Worm (Caenorhabditis elegans) whole organism, L4 larva: ENCODE data around the gene aqp-5.

Experiments
- D1046.2 ChIP-seq: fragments of 200-800 bp; sonication (Bioruptor generic); IDR thresholded peaks from 2 replicates; pipeline ENCODE4 v1.3.6; 2022; ENCODE audit warnings: missing genetic modification characterization, missing compliant biosample characterization
- F26F4.8 ChIP-seq: fragments of 200-800 bp; sonication (Bioruptor generic); conservative IDR thresholded peaks from 2 replicates; pipeline ENCODE4 v1.3.6; 2022; ENCODE audit warnings: missing genetic modification characterization, missing compliant biosample characterization
- F37D6.2 ChIP-seq: sonication (generic microtip); optimal IDR thresholded peaks from 2 replicates; lab custom pipeline; 2016; ENCODE audit warnings: mild to moderate bottlenecking, missing genetic modification characterization, missing compliant biosample characterization
- F49E8.2 ChIP-seq: sonication (generic microtip); optimal IDR thresholded peaks from 2 replicates; lab custom pipeline; 2016; ENCODE audit warnings: missing compliant biosample characterization, mild to moderate bottlenecking, missing genetic modification characterization, borderline replicate concordance
- R02D3.7 ChIP-seq: fragments of 150-350 bp; sonication (generic microtip); optimal IDR thresholded peaks from 3 replicates; lab custom pipeline; 2014; ENCODE audit warnings: missing biosample characterization, missing genetic modification characterization
- Y48G9A.11 ChIP-seq: fragments of 200-800 bp; sonication (Bioruptor generic); IDR thresholded peaks from 2 replicates; pipeline ENCODE4 v1.3.6; 2022; ENCODE audit warnings: missing genetic modification reagents, missing genetic modification characterization, missing compliant biosample characterization
- ZK546.5 ChIP-seq, 2 experiments: sonication (generic microtip); optimal IDR thresholded peaks; 2 replicates each; lab custom pipeline; 2017; ENCODE audit warnings: missing biosample characterization in 2 of 2, missing genetic modification characterization in 2 of 2
- aha-1 ChIP-seq: fragments of 150-350 bp; peaks from one replicate; lab custom pipeline; 2014; ENCODE audit warnings: missing biosample characterization, missing genetic modification characterization
- aly-2 ChIP-seq: sonication (generic microtip); optimal IDR thresholded peaks from 2 replicates; lab custom pipeline; 2018; ENCODE audit warnings: missing biosample characterization, missing genetic modification characterization
- ama-1 ChIP-seq: fragments of 150-350 bp; optimal IDR thresholded peaks from 2 replicates; lab custom pipeline; 2014; ENCODE audit warnings: inconsistent platforms, mixed read lengths
- ceh-20 ChIP-seq: fragments of 200-800 bp; sonication (Bioruptor generic); IDR thresholded peaks from 2 replicates; pipeline ENCODE4 v1.3.6; 2022; ENCODE audit warnings: missing genetic modification reagents, missing genetic modification characterization, missing compliant biosample characterization
- ceh-32 ChIP-seq: sonication (generic microtip); optimal IDR thresholded peaks from 2 replicates; lab custom pipeline; 2016; ENCODE audit warnings: mild to moderate bottlenecking, missing genetic modification characterization, missing compliant biosample characterization; ENCODE audit not compliant: poor library complexity
- ces-1 ChIP-seq: fragments of 150-350 bp; sonication (generic microtip); optimal IDR thresholded peaks from 4 replicates; lab custom pipeline; 2014; ENCODE audit warnings: missing biosample characterization, missing genetic modification reagents, missing genetic modification characterization
- cey-2 ChIP-seq: sonication (generic microtip); optimal IDR thresholded peaks from 3 replicates; lab custom pipeline; 2017; ENCODE audit warnings: missing genetic modification characterization, mild to moderate bottlenecking, missing compliant biosample characterization, antibody characterized with exemption, borderline replicate concordance; ENCODE audit not compliant: insufficient read depth
- daf-16 ChIP-seq, 3 experiments: sonication (generic microtip); optimal IDR thresholded peaks; 2 replicates each; lab custom pipeline; 2016 to 2017; ENCODE audit warnings: missing genetic modification characterization in 3 of 3, missing genetic modification reagents in 3 of 3, mild to moderate bottlenecking in 2 of 3, missing compliant biosample characterization in 2 of 3, missing biosample characterization in 1 of 3, moderate library complexity in 1 of 3
- dmd-6 ChIP-seq: fragments of 200-800 bp; sonication (Bioruptor generic); IDR thresholded peaks from 2 replicates; pipeline ENCODE4 v1.3.6; 2022; ENCODE audit warnings: missing genetic modification reagents, missing genetic modification characterization, missing compliant biosample characterization
- dpl-1 ChIP-seq: fragments of 150-350 bp; optimal IDR thresholded peaks from 2 replicates; lab custom pipeline; 2014; ENCODE audit warnings: missing biosample characterization, missing genetic modification reagents, missing genetic modification characterization
- duxl-1 ChIP-seq: sonication (generic microtip); optimal IDR thresholded peaks from 2 replicates; lab custom pipeline; 2016; ENCODE audit warnings: mild to moderate bottlenecking, missing genetic modification characterization, moderate library complexity, missing compliant biosample characterization; ENCODE audit not compliant: poor library complexity
- dve-1 ChIP-seq: sonication (generic microtip); optimal IDR thresholded peaks from 2 replicates; lab custom pipeline; 2017; ENCODE audit warnings: antibody characterized with exemption, mild to moderate bottlenecking, missing genetic modification characterization, missing compliant biosample characterization; ENCODE audit not compliant: insufficient read depth
- egl-43 ChIP-seq: fragments of 200-800 bp; sonication (Bioruptor generic); IDR thresholded peaks from 2 replicates; pipeline ENCODE4 v1.3.6; 2022; ENCODE audit warnings: missing genetic modification reagents, missing genetic modification characterization, missing compliant biosample characterization
- hif-1 ChIP-seq, 2 experiments: sonication (generic microtip); optimal IDR thresholded peaks; 2 replicates each; lab custom pipeline; 2016 to 2017; ENCODE audit warnings: missing compliant biosample characterization in 2 of 2, missing genetic modification characterization in 2 of 2, missing genetic modification reagents in 2 of 2, missing genotype in 2 of 2, mild to moderate bottlenecking in 1 of 2
- hlh-11 ChIP-seq: fragments of 200-800 bp; sonication (Bioruptor generic); optimal IDR thresholded peaks from 2 replicates; lab custom pipeline; 2018; ENCODE audit warnings: mild to moderate bottlenecking, missing genetic modification characterization, missing compliant biosample characterization
- hlh-30 ChIP-seq: sonication (generic microtip); optimal IDR thresholded peaks from 2 replicates; lab custom pipeline; 2017; ENCODE audit warnings: antibody characterized with exemption, mild to moderate bottlenecking, missing genetic modification characterization, missing compliant biosample characterization; ENCODE audit not compliant: insufficient read depth
- jun-1 ChIP-seq: fragments of 150-350 bp; optimal IDR thresholded peaks from 2 replicates; lab custom pipeline; 2014; ENCODE audit warnings: missing biosample characterization, missing genetic modification reagents, missing genetic modification characterization
- lim-7 ChIP-seq: fragments of 200-800 bp; sonication (Bioruptor generic); IDR thresholded peaks from 2 replicates; pipeline ENCODE4 v1.3.6; 2022; ENCODE audit warnings: missing genetic modification characterization, missing compliant biosample characterization
- lin-1 ChIP-seq: fragments of 200-800 bp; sonication (Bioruptor generic); IDR thresholded peaks from 2 replicates; pipeline ENCODE4 v1.3.6; 2022; ENCODE audit warnings: missing genetic modification reagents, missing genetic modification characterization, missing compliant biosample characterization
- lin-38 ChIP-seq: fragments of 200-800 bp; sonication (Bioruptor generic); IDR thresholded peaks from 2 replicates; pipeline ENCODE4 v1.3.6; 2022; ENCODE audit warnings: missing genetic modification reagents, missing genetic modification characterization, missing compliant biosample characterization
- lir-3 ChIP-seq: sonication (generic microtip); optimal IDR thresholded peaks from 2 replicates; lab custom pipeline; 2016; ENCODE audit warnings: mild to moderate bottlenecking, missing genetic modification characterization, missing compliant biosample characterization
- lsy-2 ChIP-seq, 2 experiments: fragments of 150-350 bp in 1 of 2; sonication (generic microtip) in 1 of 2; optimal IDR thresholded peaks; 2 replicates each; lab custom pipeline; 2014 to 2017; ENCODE audit warnings: missing biosample characterization in 2 of 2, missing genetic modification characterization in 2 of 2
- madf-9 ChIP-seq: fragments of 200-800 bp; sonication (Bioruptor generic); conservative IDR thresholded peaks from 2 replicates; pipeline ENCODE4 v1.3.6; 2022; ENCODE audit warnings: missing genetic modification reagents, missing genetic modification characterization, missing compliant biosample characterization
- mdl-1 ChIP-seq, 2 experiments: fragments of 150-350 bp in 1 of 2; sonication (generic microtip) in 1 of 2; optimal IDR thresholded peaks; 2 replicates each; lab custom pipeline; 2014 to 2017; ENCODE audit warnings: missing biosample characterization in 2 of 2, missing genetic modification characterization in 2 of 2
- nhr-111 ChIP-seq: fragments of 200-800 bp; sonication (Bioruptor generic); optimal IDR thresholded peaks from 2 replicates; lab custom pipeline; 2018; ENCODE audit warnings: mild to moderate bottlenecking, missing genetic modification characterization, missing compliant biosample characterization
- nhr-25 ChIP-seq: sonication (generic microtip); optimal IDR thresholded peaks from 2 replicates; lab custom pipeline; 2017; ENCODE audit warnings: missing genetic modification characterization, mild to moderate bottlenecking, missing compliant biosample characterization, antibody characterized with exemption, moderate library complexity, borderline replicate concordance; ENCODE audit not compliant: insufficient read depth
- nhr-28 ChIP-seq: fragments of 150-350 bp; optimal IDR thresholded peaks from 2 replicates; lab custom pipeline; 2014; ENCODE audit warnings: missing biosample characterization, missing genetic modification characterization
- nhr-76 ChIP-seq: fragments of 150-350 bp; optimal IDR thresholded peaks from 2 replicates; lab custom pipeline; 2014; ENCODE audit warnings: missing biosample characterization, missing genetic modification characterization
- nhr-77 ChIP-seq: fragments of 150-350 bp; optimal IDR thresholded peaks from 2 replicates; lab custom pipeline; 2014; ENCODE audit warnings: missing biosample characterization, missing genetic modification characterization
- php-3 ChIP-seq: fragments of 200-800 bp; sonication (Bioruptor generic); IDR thresholded peaks from 2 replicates; pipeline ENCODE4 v1.3.6; 2022; ENCODE audit warnings: missing genetic modification reagents, missing genetic modification characterization, missing compliant biosample characterization
- pqm-1 ChIP-seq: sonication (generic microtip); optimal IDR thresholded peaks from 2 replicates; lab custom pipeline; 2017; ENCODE audit warnings: missing biosample characterization, missing genetic modification characterization
- rbr-2 ChIP-seq: sonication (generic microtip); optimal IDR thresholded peaks from 2 replicates; lab custom pipeline; 2016; ENCODE audit warnings: missing genotype, missing genetic modification characterization, missing compliant biosample characterization
- saeg-2 ChIP-seq: fragments of 200-800 bp; sonication (Bioruptor generic); IDR thresholded peaks from 2 replicates; pipeline ENCODE4 v1.3.6; 2022; ENCODE audit warnings: missing genetic modification reagents, missing genetic modification characterization, missing compliant biosample characterization
- sdz-12 ChIP-seq: fragments of 200-800 bp; sonication (Bioruptor generic); optimal IDR thresholded peaks from 2 replicates; lab custom pipeline; 2018; ENCODE audit warnings: mild to moderate bottlenecking, missing genetic modification characterization, missing compliant biosample characterization
- snpc-1.2 ChIP-seq: fragments of 200-800 bp; sonication (Bioruptor generic); IDR thresholded peaks from 2 replicates; pipeline ENCODE4 v1.3.6; 2022; ENCODE audit warnings: missing genetic modification reagents, missing genetic modification characterization, missing compliant biosample characterization
- spr-1 ChIP-seq: sonication (generic microtip); optimal IDR thresholded peaks from 2 replicates; lab custom pipeline; 2016; ENCODE audit warnings: mild to moderate bottlenecking, missing genetic modification characterization, missing compliant biosample characterization
- tra-1 ChIP-seq: fragments of 200-800 bp; sonication (Bioruptor generic); IDR thresholded peaks from 2 replicates; pipeline ENCODE4 v1.3.6; 2022; ENCODE audit warnings: missing genetic modification reagents, missing genetic modification characterization, missing compliant biosample characterization
- unc-130 ChIP-seq: sonication (generic microtip); optimal IDR thresholded peaks from 2 replicates; lab custom pipeline; 2016; ENCODE audit warnings: missing genetic modification reagents, missing genetic modification characterization, missing compliant biosample characterization
- unc-62 ChIP-seq, 3 experiments: fragments of 150-350 bp in 1 of 3; sonication (generic microtip); optimal IDR thresholded peaks in 2 of 3; peaks in 1 of 3; 1 replicate in 1 of 3; 2 replicates in 2 of 3; lab custom pipeline; 2014 to 2017; ENCODE audit warnings: missing biosample characterization in 3 of 3, missing genetic modification characterization in 3 of 3, missing genetic modification reagents in 3 of 3, missing genotype in 1 of 3

Gene aqp-5

ce11 chrV:10536095-10536691 lies 44.6 kb downstream of the aqp-5 start, which contains the start of gene ppm-1.A:
ppm-1.A (minus strand) TSS chrV:10536388.
- TF ChIP-seq dve-1 (tag; lab: Kevin White, UChicago): peak; percentile 30
- peak; percentile 64 for TF ChIP-seq nhr-28 (tag; lab: Kevin White, UChicago)
- peak; percentile 20; the same call in 1 of the 2 replicates for TF ChIP-seq ceh-20 (GFP tag; lab: Robert Waterston, UW)
- TF ChIP-seq hlh-11 (tag; lab: Kevin White, UChicago): peak; percentile 35
- TF ChIP-seq F49E8.2 (tag; lab: Kevin White, UChicago): no peak
- TF ChIP-seq lim-7: no peak
- no peak for TF ChIP-seq F37D6.2 (tag; lab: Kevin White, UChicago)
- TF ChIP-seq nhr-25 (tag; lab: Kevin White, UChicago): no peak
- peak; percentile 18 for TF ChIP-seq ama-1 (lab: Kevin White, UChicago)
- peak; percentile 82 for TF ChIP-seq hlh-30 (tag; lab: Kevin White, UChicago)
- no peak for TF ChIP-seq lin-1 (GFP tag; lab: Robert Waterston, UW)
- TF ChIP-seq lsy-2 (tag; optimal IDR thresholded peaks at IDR 0.05; lab: Kevin White, UChicago): peak in 1 of 2 experiments; percentile 21
- TF ChIP-seq Y48G9A.11 (GFP tag; lab: Robert Waterston, UW): no peak
- no peak for TF ChIP-seq unc-130 (GFP tag; lab: Kevin White, UChicago)
- TF ChIP-seq dmd-6 (GFP tag; lab: Robert Waterston, UW): peak; percentile 46
- TF ChIP-seq R02D3.7: no peak
- TF ChIP-seq snpc-1.2: no peak
- TF ChIP-seq nhr-77 (tag; lab: Kevin White, UChicago): peak; percentile 54
- peak in 1 of 2 experiments; percentile 93 for TF ChIP-seq unc-62 (GFP tag; optimal IDR thresholded peaks at IDR 0.05 in 1 of 2; lab: Kevin White, UChicago)
- no peak for TF ChIP-seq unc-62 (tag; optimal IDR thresholded peaks at IDR 0.05; lab: Kevin White, UChicago)
- peak in 1 of 2 experiments; percentile 63 for TF ChIP-seq hif-1 (tag; optimal IDR thresholded peaks at IDR 0.05; lab: Kevin White, UChicago)
- no peak for TF ChIP-seq saeg-2 (GFP tag; lab: Robert Waterston, UW)
- no peak for TF ChIP-seq aha-1 (tag; lab: Kevin White, UChicago)

ce11 chrV:10536808-10537207 lies 45.3 kb downstream of the aqp-5 start:
- peak; percentile 64; the same call in 1 of the 2 replicates for TF ChIP-seq tra-1 (GFP tag; lab: Robert Waterston, UW)
- peak; percentile 47 to 81 for TF ChIP-seq hif-1 (tag; optimal IDR thresholded peaks at IDR 0.05; lab: Kevin White, UChicago)
- no peak for TF ChIP-seq ceh-32 (tag; lab: Kevin White, UChicago)
- TF ChIP-seq mdl-1 (tag; optimal IDR thresholded peaks at IDR 0.05; lab: Kevin White, UChicago): peak in 1 of 2 experiments; percentile 90
- TF ChIP-seq aly-2 (tag; lab: Kevin White, UChicago): no peak
- TF ChIP-seq nhr-76 (tag; lab: Kevin White, UChicago): no peak
- no peak; the same call in 1 of the 2 replicates for TF ChIP-seq madf-9 (GFP tag; lab: Robert Waterston, UW)
- peak; percentile 85 for TF ChIP-seq F37D6.2 (tag; lab: Kevin White, UChicago)
- TF ChIP-seq lir-3 (tag; lab: Kevin White, UChicago): no peak
- no peak for TF ChIP-seq sdz-12 (GFP tag; lab: Kevin White, UChicago)
- peak; percentile 59 for TF ChIP-seq spr-1 (tag; lab: Kevin White, UChicago)
- 0 out of 2 replicates have a peak, but pooled peaks have one; percentile 29 for TF ChIP-seq lin-1 (GFP tag; lab: Robert Waterston, UW)
- TF ChIP-seq egl-43 (GFP tag; lab: Robert Waterston, UW): peak; percentile 66; the same call in 1 of the 2 replicates
- peak; percentile 31; the same call in 1 of the 2 replicates for TF ChIP-seq D1046.2 (GFP tag; lab: Robert Waterston, UW)
- TF ChIP-seq duxl-1: peak; percentile 82
- TF ChIP-seq jun-1: peak; percentile 17
- peak; percentile 93 for TF ChIP-seq rbr-2 (tag; lab: Kevin White, UChicago)
- no peak for TF ChIP-seq ces-1
- no peak; the same call in 1 of the 2 replicates for TF ChIP-seq lin-38 (GFP tag; lab: Robert Waterston, UW)
- TF ChIP-seq php-3 (GFP tag; lab: Robert Waterston, UW): peak; percentile 33; the same call in 1 of the 2 replicates
- no peak for TF ChIP-seq cey-2
- no peak for TF ChIP-seq pqm-1 (tag; lab: Kevin White, UChicago)
- TF ChIP-seq dpl-1: peak; percentile 96
- TF ChIP-seq ZK546.5 (tag; optimal IDR thresholded peaks at IDR 0.05; lab: Kevin White, UChicago): peak in 1 of 2 experiments; percentile 3
- TF ChIP-seq nhr-111 (GFP tag; lab: Kevin White, UChicago): no peak
- peak in 1 of 2 experiments; percentile 71 for TF ChIP-seq daf-16 (GFP tag; optimal IDR thresholded peaks at IDR 0.05; lab: Kevin White, UChicago)
- peak; percentile 66 for TF ChIP-seq daf-16 (tag; optimal IDR thresholded peaks at IDR 0.05; lab: Kevin White, UChicago)
- TF ChIP-seq F26F4.8 (GFP tag; lab: Robert Waterston, UW): no peak
